Worm (Caenorhabditis elegans): Measurements from ENCODE around the gene fbxa-136.

The fbxa-136 gene

ce11 chrV:17548635-17549034, 27.8 kb downstream of the fbxa-136 start:
- no peak for TF ChIP-seq vab-15 (tag; optimal IDR thresholded peaks at IDR 0.05)
- no peak for TF ChIP-seq fkh-8 (tag; optimal IDR thresholded peaks at IDR 0.05)
- TF ChIP-seq lir-3 (tag; optimal IDR thresholded peaks at IDR 0.05; ENCODE audit: poor library complexity) = no peak
- no peak for TF ChIP-seq dpl-1 (GFP tag; optimal IDR thresholded peaks at IDR 0.05)
- TF ChIP-seq pqm-1 (tag; optimal IDR thresholded peaks at IDR 0.05) = no peak
- TF ChIP-seq ceh-82 (tag; optimal IDR thresholded peaks at IDR 0.05) = no peak
- TF ChIP-seq nhr-84 (tag; optimal IDR thresholded peaks at IDR 0.05) = no peak
- no peak for TF ChIP-seq unc-30 (tag; optimal IDR thresholded peaks at IDR 0.05)
- TF ChIP-seq swsn-7 (tag; optimal IDR thresholded peaks at IDR 0.05) = no peak
- TF ChIP-seq nhr-20 (tag; optimal IDR thresholded peaks at IDR 0.05) = no peak
- no peak for TF ChIP-seq hpl-2 (GFP tag; optimal IDR thresholded peaks at IDR 0.05)
- no peak for TF ChIP-seq ama-1 (optimal IDR thresholded peaks at IDR 0.05)
- TF ChIP-seq skn-1 (tag; optimal IDR thresholded peaks at IDR 0.05) = no peak
- no peak for TF ChIP-seq ztf-11 (tag; optimal IDR thresholded peaks at IDR 0.05)

- TF ChIP-seq efl-1 (optimal IDR thresholded peaks at IDR 0.05) (no peak), efl-1 (GFP tag; optimal IDR thresholded peaks at IDR 0.05 in 1 of 2) (peak in 1 of 2 experiments; percentile 66), ces-1 (GFP tag; optimal IDR thresholded peaks at IDR 0.05) (no peak), ceh-90 (tag; optimal IDR thresholded peaks at IDR 0.05) (no peak), lin-35 (GFP tag; optimal IDR thresholded peaks at IDR 0.05) (peak in 1 of 2 experiments; percentile 10), elt-2 (tag; optimal IDR thresholded peaks at IDR 0.05) (no peak)
These were observed 28.5 kb downstream of the fbxa-136 start, which contains the start of gene fbxa-176 for ce11 chrV:17549362-17549761. TSS of gene fbxa-176 (plus strand) at chrV:17549675.

ce11 chrV:17551396-17551795, 30.6 kb downstream of the fbxa-136 start:
- no peak for TF ChIP-seq sox-4 (tag; optimal IDR thresholded peaks at IDR 0.05)
- TF ChIP-seq sup-37 (GFP tag; optimal IDR thresholded peaks at IDR 0.05) = no peak
- TF ChIP-seq ets-5 (GFP tag; IDR thresholded peaks at IDR 0.05) = no peak
- no peak for TF ChIP-seq ceh-90 (tag; optimal IDR thresholded peaks at IDR 0.05)
- TF ChIP-seq rnt-1 (tag; optimal IDR thresholded peaks at IDR 0.05) = no peak
- no peak for TF ChIP-seq nhr-237 (tag; optimal IDR thresholded peaks at IDR 0.05)
- no peak for TF ChIP-seq lsy-2 (tag; optimal IDR thresholded peaks at IDR 0.05)
- no peak for TF ChIP-seq snpc-4 (tag; optimal IDR thresholded peaks at IDR 0.05)
- no peak for TF ChIP-seq elt-3 (tag; optimal IDR thresholded peaks at IDR 0.05)
- TF ChIP-seq pax-3 (tag; optimal IDR thresholded peaks at IDR 0.05) = no peak
- TF ChIP-seq C34B4.2 (tag; optimal IDR thresholded peaks at IDR 0.05) = no peak
- no peak for TF ChIP-seq pqm-1 (tag; optimal IDR thresholded peaks at IDR 0.05)
- no peak for TF ChIP-seq unc-30 (tag; optimal IDR thresholded peaks at IDR 0.05)
- TF ChIP-seq nhr-76 (tag; optimal IDR thresholded peaks at IDR 0.05) = no peak
- no peak for TF ChIP-seq lin-15B (tag; optimal IDR thresholded peaks at IDR 0.05)
- TF ChIP-seq ztf-4 (tag; optimal IDR thresholded peaks at IDR 0.05) = no peak
- no peak for TF ChIP-seq mab-9 (GFP tag; IDR thresholded peaks at IDR 0.05)
- TF ChIP-seq irx-1 (tag; optimal IDR thresholded peaks at IDR 0.05) = no peak
- TF ChIP-seq fkh-4 (tag; optimal IDR thresholded peaks at IDR 0.05; ENCODE audit: borderline replicate concordance) = no peak

ce11 chrV:17552759-17553158, 31.9 kb downstream of the fbxa-136 start, which contains the start of gene C38D9.8:
TSS of gene C38D9.8 (minus strand) at chrV:17552859.
- no peak for TF ChIP-seq nhr-12 (tag; optimal IDR thresholded peaks at IDR 0.05)
- no peak for TF ChIP-seq egl-27 (tag; optimal IDR thresholded peaks at IDR 0.05)
- no peak for TF ChIP-seq mep-1 (tag; optimal IDR thresholded peaks at IDR 0.05)
- TF ChIP-seq nhr-84 (tag; optimal IDR thresholded peaks at IDR 0.05) = no peak
- TF ChIP-seq nhr-20 (tag; optimal IDR thresholded peaks at IDR 0.05) = no peak
- no peak for TF ChIP-seq fkh-10 (GFP tag; optimal IDR thresholded peaks at IDR 0.05)
- TF ChIP-seq efl-1 (optimal IDR thresholded peaks at IDR 0.05) = no peak
- no peak for TF ChIP-seq efl-1 (GFP tag; optimal IDR thresholded peaks at IDR 0.05 in 1 of 2)
